Fruit fly (Drosophila melanogaster): ENCODE data around the gene CG9121.

Gene CG9121

DNA sequence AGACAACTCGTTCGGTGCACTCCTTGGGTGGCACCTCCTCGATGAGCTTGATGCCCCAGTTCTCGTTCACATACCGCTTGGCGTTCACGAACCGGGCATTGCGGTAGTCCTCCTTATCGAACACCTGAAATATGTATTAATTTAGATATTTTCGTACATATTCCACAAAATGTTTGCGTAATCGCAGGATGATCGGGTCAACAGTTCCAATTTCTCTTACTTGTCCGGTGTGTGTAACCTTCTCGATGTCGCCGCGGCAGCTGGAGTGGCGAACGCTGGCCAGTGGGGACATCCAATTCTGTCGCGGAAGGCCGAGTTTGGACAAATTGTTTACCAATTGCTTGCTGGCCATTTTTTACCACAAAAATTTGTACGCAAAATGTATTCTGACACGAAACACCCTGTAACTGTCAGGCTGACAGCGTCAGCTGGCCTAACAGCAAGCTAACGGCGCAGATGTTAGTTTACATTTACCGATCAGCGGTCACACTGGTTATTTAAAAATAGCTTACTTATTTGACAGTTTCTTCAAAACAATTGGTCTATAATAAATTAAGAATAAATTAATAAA lies 49.0 kb upstream of the CG9121 start, which contains the start of gene ND-13A (continued):
- TF ChIP-seq Elba2 (GFP tag; optimal IDR thresholded peaks at IDR 0.05) = peak; percentile 28
- TF ChIP-seq gsb-n (tag; optimal IDR thresholded peaks at IDR 0.05) = no peak
- TF ChIP-seq CG11456 (GFP tag; IDR thresholded peaks at IDR 0.05) = no peak
- TF ChIP-seq CG10462 (GFP tag; optimal IDR thresholded peaks at IDR 0.05) = peak; percentile 11
- TF ChIP-seq Bgb (GFP tag; IDR thresholded peaks at IDR 0.05; ENCODE audit: partially characterized antibody) = no peak; the same call in 1 of the 2 replicates
- no peak for TF ChIP-seq gem (tag; optimal IDR thresholded peaks at IDR 0.05)
- no peak for TF ChIP-seq Aef1 (GFP tag; IDR thresholded peaks at IDR 0.05)
- TF ChIP-seq h (optimal IDR thresholded peaks at IDR 0.05) = no peak
- no peak for TF ChIP-seq fd102C (GFP tag; optimal IDR thresholded peaks at IDR 0.05)
- TF ChIP-seq MBD-R2 (GFP tag; IDR thresholded peaks at IDR 0.05) = peak; percentile 82
- TF ChIP-seq CG15073 (GFP tag; optimal IDR thresholded peaks at IDR 0.05) = no peak
- no peak for TF ChIP-seq Rfx (GFP tag; IDR thresholded peaks at IDR 0.05)
- TF ChIP-seq Antp (GFP tag; optimal IDR thresholded peaks at IDR 0.05) = no peak
- no peak for TF ChIP-seq CG30403 (GFP tag; optimal IDR thresholded peaks at IDR 0.05)
- TF ChIP-seq sr (GFP tag; IDR thresholded peaks at IDR 0.05) = no peak
- no peak for TF ChIP-seq CG4707 (GFP tag; optimal IDR thresholded peaks at IDR 0.05)
- no peak for TF ChIP-seq Dip3 (GFP tag; optimal IDR thresholded peaks at IDR 0.05)
- no peak for TF ChIP-seq Atf6 (GFP tag; IDR thresholded peaks at IDR 0.05)
- no peak for TF ChIP-seq kay (GFP tag; optimal IDR thresholded peaks at IDR 0.05)
- TF ChIP-seq dmrt99B (tag; optimal IDR thresholded peaks at IDR 0.05) = no peak
- peak; percentile 69 for TF ChIP-seq Dp (GFP tag; optimal IDR thresholded peaks at IDR 0.05)
- no peak for TF ChIP-seq CG7928 (GFP tag; optimal IDR thresholded peaks at IDR 0.05)
- TF ChIP-seq nmo (GFP tag; optimal IDR thresholded peaks at IDR 0.05) = peak; percentile 9
- TF ChIP-seq Ravus (GFP tag; IDR thresholded peaks at IDR 0.05) = no peak
- TF ChIP-seq CG1647 (GFP tag; optimal IDR thresholded peaks at IDR 0.05) = no peak
- no peak for TF ChIP-seq CG12942 (GFP tag; optimal IDR thresholded peaks at IDR 0.05)
- no peak for TF ChIP-seq BtbVII (GFP tag; optimal IDR thresholded peaks at IDR 0.05)
- no peak for TF ChIP-seq B-H2 (GFP tag; optimal IDR thresholded peaks at IDR 0.05)
- TF ChIP-seq CG31365 (tag; optimal IDR thresholded peaks at IDR 0.05) = no peak
- TF ChIP-seq CG9797 (GFP tag; optimal IDR thresholded peaks at IDR 0.05) = peak; percentile 61
- TF ChIP-seq CG15696 (tag; optimal IDR thresholded peaks at IDR 0.05) = no peak
- no peak for TF ChIP-seq tin (GFP tag; optimal IDR thresholded peaks at IDR 0.05)
- no peak for TF ChIP-seq Sry-β (GFP tag; optimal IDR thresholded peaks at IDR 0.05)
- TF ChIP-seq pho (GFP tag; optimal IDR thresholded peaks at IDR 0.05) = no peak
- no peak for TF ChIP-seq CG32767 (GFP tag; IDR thresholded peaks at IDR 0.05)
- no peak for TF ChIP-seq HHEX (GFP tag; optimal IDR thresholded peaks at IDR 0.05)
- peak; percentile 7 for TF ChIP-seq wek (GFP tag; optimal IDR thresholded peaks at IDR 0.05)
- TF ChIP-seq fd96Cb (tag; optimal IDR thresholded peaks at IDR 0.05) = no peak
- no peak for TF ChIP-seq Asciz (GFP tag; optimal IDR thresholded peaks at IDR 0.05)
- TF ChIP-seq fru (optimal IDR thresholded peaks at IDR 0.05) = no peak
- TF ChIP-seq CG8924 (tag; optimal IDR thresholded peaks at IDR 0.05) = no peak
- no peak for TF ChIP-seq Deaf1 (tag; optimal IDR thresholded peaks at IDR 0.05)
- no peak for TF ChIP-seq Hr51 (GFP tag; optimal IDR thresholded peaks at IDR 0.05)
- TF ChIP-seq lov (optimal IDR thresholded peaks at IDR 0.05) = no peak
- TF ChIP-seq lov (GFP tag; IDR thresholded peaks at IDR 0.05) = no peak
- TF ChIP-seq CG2875 (GFP tag; optimal IDR thresholded peaks at IDR 0.05) = no peak
- no peak for TF ChIP-seq CG3726 (GFP tag; IDR thresholded peaks at IDR 0.05)
- no peak for TF ChIP-seq slp2 (GFP tag; optimal IDR thresholded peaks at IDR 0.05)
- TF ChIP-seq en (GFP tag; optimal IDR thresholded peaks at IDR 0.05) = no peak
- no peak for TF ChIP-seq gsb (GFP tag; IDR thresholded peaks at IDR 0.05)
- peak; percentile 39; the same call in 1 of the 2 replicates for TF ChIP-seq unc-4 (GFP tag; IDR thresholded peaks at IDR 0.05; ENCODE audit: partially characterized antibody)
- TF ChIP-seq CG3407 (GFP tag; optimal IDR thresholded peaks at IDR 0.05) = no peak

All from whole organism, embryonic.